Fruit fly (Drosophila melanogaster) ovary, adult (tissue): ENCODE results near the gene Grx3.
A peak's percentile ranks its signal among the peaks of the same experiment; 100 is the strongest.

Experiments used
- CG17801 ChIP-seq: fragments of 200-800 bp; optimal IDR thresholded peaks from 2 replicates; lab custom pipeline; 2019; ENCODE audit warnings: missing biosample characterization, mild to moderate bottlenecking, missing genetic modification characterization, moderate library complexity; ENCODE audit not compliant: partially characterized antibody

Grx3 gene

dm6 chr2L:13378488-13378964 is 12.3 kb downstream of the Grx3 start, which contains the start of the genes CG9302 and beta'COP:
CG9302 (minus strand) TSS chr2L:13378538.
beta'COP (plus strand) TSS chr2L:13378902.
- peak; percentile 81 for TF ChIP-seq CG17801 (GFP tag; lab: Kevin White, UChicago)

- TF ChIP-seq CG17801 (GFP tag; lab: Kevin White, UChicago): peak; percentile 29
Observed at dm6 chr2L:13382351-13383029, 16.2 kb downstream of the Grx3 start, which contains the start of gene loqs. loqs (plus strand) TSS chr2L:13382652.

DNA sequence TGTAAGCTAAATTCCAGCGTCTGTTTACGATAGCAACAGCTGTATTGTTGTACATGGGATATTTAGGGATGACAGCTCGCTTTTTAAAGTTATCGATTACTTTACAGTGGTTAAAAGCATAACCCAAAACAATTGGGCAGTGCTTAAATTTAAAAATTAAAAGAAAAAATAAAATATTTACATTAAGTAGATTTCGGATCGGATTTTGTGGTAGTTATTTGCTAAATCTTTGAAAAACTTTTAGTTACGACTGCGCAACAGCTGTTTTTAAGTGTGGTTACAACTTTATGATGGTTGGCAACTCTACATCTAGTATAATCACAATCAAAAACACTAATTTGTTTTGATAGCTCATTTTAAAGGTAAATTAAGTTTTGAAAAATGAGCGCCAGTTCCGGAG is 21.0 kb downstream of the Grx3 start, which contains the start of the genes Ing5 and CG7099:
Ing5 (minus strand) TSS at position 58 of the 400 bp plus-strand sequence.
CG7099 (plus strand) TSS at position 317 of the 400 bp plus-strand sequence.
- TF ChIP-seq CG17801 (GFP tag; lab: Kevin White, UChicago): peak; percentile 99

- TF ChIP-seq CG17801 (GFP tag; lab: Kevin White, UChicago): peak; percentile 98
Observed at dm6 chr2L:13394903-13395302, 28.7 kb downstream of the Grx3 start, which contains the start of gene RpL24. RpL24 (minus strand) TSS chr2L:13395131.

dm6 chr2L:13396084-13396483 is 29.8 kb downstream of the Grx3 start, which contains the start of gene CG16957:
CG16957 (minus strand) TSS chr2L:13396184.
- no peak for TF ChIP-seq CG17801 (GFP tag; lab: Kevin White, UChicago)

DNA sequence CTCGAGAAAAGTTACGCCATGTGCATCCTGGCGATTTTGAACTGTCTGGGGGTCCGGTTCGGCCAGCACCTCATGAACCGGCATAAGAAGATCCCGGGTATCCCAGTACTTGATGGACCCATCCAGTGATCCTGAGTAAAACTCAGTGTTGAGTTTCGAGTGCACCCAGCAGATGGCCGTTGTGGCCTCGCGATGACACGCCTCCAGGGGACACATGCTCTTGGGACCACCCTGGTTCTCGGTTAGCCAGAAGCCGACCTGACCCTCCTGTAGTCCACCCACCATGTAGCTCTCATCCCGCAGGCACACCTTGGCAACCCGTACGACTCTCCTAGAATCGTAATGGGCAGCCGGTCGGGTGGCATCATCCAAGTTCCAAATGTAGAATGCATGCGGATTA is 31.1 kb downstream of the Grx3 start:
- no peak for TF ChIP-seq CG17801 (GFP tag; lab: Kevin White, UChicago)

DNA sequence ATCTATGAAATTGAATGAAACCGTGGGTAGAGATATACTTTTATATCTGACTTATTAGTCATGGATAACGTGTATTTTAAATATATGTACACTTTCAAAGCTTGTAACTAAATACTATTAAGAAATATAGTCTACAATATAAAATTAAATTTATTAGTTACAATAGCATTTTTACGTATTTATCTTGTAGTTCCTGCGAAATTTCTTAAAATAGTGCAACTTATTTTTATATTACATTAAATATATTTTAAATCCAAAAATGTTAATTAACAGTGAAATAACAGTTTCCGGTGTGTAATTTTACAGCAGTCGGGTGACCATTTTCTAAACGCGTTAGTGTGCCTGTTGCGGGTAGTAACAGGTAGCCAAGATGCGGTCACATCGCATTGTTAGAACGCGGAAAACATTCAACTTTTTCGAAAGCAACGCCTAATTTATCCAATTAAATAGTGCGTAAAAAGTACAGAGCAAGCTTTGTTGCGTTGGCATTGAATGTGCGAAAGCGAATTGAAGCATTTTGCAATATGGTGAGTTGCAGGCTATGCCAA is 32.4 kb downstream of the Grx3 start, which contains the start of the genes CG10859 and CG7110:
CG10859 (minus strand) TSS at position 51 of the 548 bp plus-strand sequence.
CG7110 (plus strand) TSS at position 378 of the 548 bp plus-strand sequence.
- peak; percentile 89 for TF ChIP-seq CG17801 (GFP tag; lab: Kevin White, UChicago)

dm6 chr2L:13399565-13399964 is 33.3 kb downstream of the Grx3 start:
- TF ChIP-seq CG17801 (GFP tag; lab: Kevin White, UChicago): peak; percentile 75

DNA sequence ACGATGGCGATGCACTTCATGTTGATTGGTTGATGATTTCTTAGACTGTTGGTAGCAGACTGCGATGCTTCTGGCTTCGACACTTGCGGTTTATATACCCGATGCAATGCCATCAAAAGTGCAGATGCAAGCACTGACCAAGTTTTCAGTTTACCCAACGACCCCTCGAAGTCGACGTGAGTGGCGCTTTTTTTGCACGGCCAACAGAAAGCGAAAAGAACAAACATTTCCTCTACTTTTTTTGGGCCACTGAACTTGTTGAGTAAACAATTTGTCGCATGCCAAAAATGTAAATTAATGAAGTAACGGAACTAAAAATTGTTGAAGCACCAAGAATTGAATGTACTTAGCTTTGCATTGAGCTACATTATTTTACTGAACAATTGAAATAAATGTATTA is 45.3 kb downstream of the Grx3 start, which contains the start of gene Vm34Ca:
Vm34Ca (minus strand) TSS at position 66 of the 400 bp plus-strand sequence.
- peak; percentile 68 for TF ChIP-seq CG17801 (GFP tag; lab: Kevin White, UChicago)

DNA sequence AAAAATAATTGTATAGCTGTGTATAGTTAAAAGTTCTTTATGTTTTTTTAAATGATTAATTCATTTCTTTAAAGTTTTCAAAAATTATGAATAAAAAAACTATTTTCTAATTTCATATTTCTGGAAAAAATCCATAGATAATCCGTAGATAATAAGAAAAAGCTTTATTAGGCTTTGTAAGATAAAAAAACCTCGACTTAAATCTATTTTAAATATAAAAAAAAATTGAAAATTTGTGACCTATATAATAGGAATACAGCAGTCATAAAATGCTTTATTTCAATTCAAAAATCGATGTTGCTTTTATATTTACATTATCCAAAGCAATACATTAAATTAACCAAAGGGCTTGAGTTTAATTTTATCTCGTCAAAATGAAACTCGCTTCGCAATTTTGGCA is 46.0 kb downstream of the Grx3 start, which contains the start of gene Flad2:
Flad2 (plus strand) TSS at position 301 of the 400 bp plus-strand sequence.
- TF ChIP-seq CG17801 (GFP tag; lab: Kevin White, UChicago): no peak

- TF ChIP-seq CG17801 (GFP tag; lab: Kevin White, UChicago): no peak
Observed at dm6 chr2L:13414525-13415481, 48.6 kb downstream of the Grx3 start, which contains the start of the genes CG16956, CG42784 and CG43850. CG16956 (minus strand) TSS chr2L:13414575. CG42784 (plus strand) TSS chr2L:13415431. CG43850 (plus strand) TSS chr2L:13415431.
